Worm (Caenorhabditis elegans) whole organism, L4 larva: ENCODE measurements around the gene gstk-1.
A peak's percentile ranks its signal among the peaks of the same experiment; 100 is the strongest.

Experiments used
- F49E8.2 ChIP-seq: sonication (generic microtip); optimal IDR thresholded peaks from 2 replicates; lab custom pipeline; 2016; ENCODE audit warnings: missing compliant biosample characterization, mild to moderate bottlenecking, missing genetic modification characterization, borderline replicate concordance
- R02D3.7 ChIP-seq: fragments of 150-350 bp; sonication (generic microtip); optimal IDR thresholded peaks from 3 replicates; lab custom pipeline; 2014; ENCODE audit warnings: missing biosample characterization, missing genetic modification characterization
- Y105C5A.15 ChIP-seq: fragments of 200-800 bp; sonication (Bioruptor generic); IDR thresholded peaks from 2 replicates; pipeline ENCODE4 v1.3.6; 2022; ENCODE audit warnings: missing genetic modification characterization, missing compliant biosample characterization
- Y5F2A.4 ChIP-seq: fragments of 200-800 bp; sonication (Bioruptor generic); optimal IDR thresholded peaks from 2 replicates; lab custom pipeline; 2018; ENCODE audit warnings: mild to moderate bottlenecking, missing genetic modification characterization, missing compliant biosample characterization
- Y75B8A.6 ChIP-seq: fragments of 200-800 bp; sonication (Bioruptor generic); IDR thresholded peaks from 2 replicates; pipeline ENCODE4 v1.3.6; 2022; ENCODE audit warnings: missing genetic modification reagents, missing genetic modification characterization, missing compliant biosample characterization
- ZK337.2 ChIP-seq: fragments of 200-800 bp; sonication (Bioruptor generic); IDR thresholded peaks from 2 replicates; pipeline ENCODE4 v1.3.6; 2022; ENCODE audit warnings: missing genetic modification reagents, missing genetic modification characterization, missing compliant biosample characterization
- aha-1 ChIP-seq: fragments of 150-350 bp; peaks from one replicate; lab custom pipeline; 2014; ENCODE audit warnings: missing biosample characterization, missing genetic modification characterization
- ceh-20 ChIP-seq: fragments of 200-800 bp; sonication (Bioruptor generic); IDR thresholded peaks from 2 replicates; pipeline ENCODE4 v1.3.6; 2022; ENCODE audit warnings: missing genetic modification reagents, missing genetic modification characterization, missing compliant biosample characterization
- ceh-32 ChIP-seq: sonication (generic microtip); optimal IDR thresholded peaks from 2 replicates; lab custom pipeline; 2016; ENCODE audit warnings: mild to moderate bottlenecking, missing genetic modification characterization, missing compliant biosample characterization; ENCODE audit not compliant: poor library complexity
- ceh-82 ChIP-seq: sonication (generic microtip); optimal IDR thresholded peaks from 2 replicates; lab custom pipeline; 2017; ENCODE audit warnings: missing biosample characterization, missing genetic modification characterization
- ces-1 ChIP-seq: fragments of 150-350 bp; sonication (generic microtip); optimal IDR thresholded peaks from 4 replicates; lab custom pipeline; 2014; ENCODE audit warnings: missing biosample characterization, missing genetic modification reagents, missing genetic modification characterization
- daf-19 ChIP-seq: fragments of 200-800 bp; sonication (Bioruptor generic); conservative IDR thresholded peaks from 2 replicates; pipeline ENCODE4 v1.3.6; 2022; ENCODE audit warnings: missing genetic modification characterization, missing compliant biosample characterization
- daf-8 ChIP-seq: fragments of 200-800 bp; sonication (Bioruptor generic); IDR thresholded peaks from 2 replicates; pipeline ENCODE4 v1.3.6; 2022; ENCODE audit warnings: missing genetic modification characterization, missing compliant biosample characterization
- dmd-6 ChIP-seq: fragments of 200-800 bp; sonication (Bioruptor generic); IDR thresholded peaks from 2 replicates; pipeline ENCODE4 v1.3.6; 2022; ENCODE audit warnings: missing genetic modification reagents, missing genetic modification characterization, missing compliant biosample characterization
- dmd-8 ChIP-seq: fragments of 200-800 bp; sonication (Bioruptor generic); IDR thresholded peaks from 2 replicates; pipeline ENCODE4 v1.3.6; 2022; ENCODE audit warnings: missing genetic modification characterization, missing compliant biosample characterization
- dve-1 ChIP-seq: sonication (generic microtip); optimal IDR thresholded peaks from 2 replicates; lab custom pipeline; 2017; ENCODE audit warnings: antibody characterized with exemption, mild to moderate bottlenecking, missing genetic modification characterization, missing compliant biosample characterization; ENCODE audit not compliant: insufficient read depth
- egl-27 ChIP-seq: sonication (generic microtip); optimal IDR thresholded peaks from 3 replicates; lab custom pipeline; 2017; ENCODE audit warnings: missing biosample characterization, missing genetic modification reagents, missing genetic modification characterization
- fos-1 ChIP-seq: fragments of 150-350 bp; optimal IDR thresholded peaks from 2 replicates; lab custom pipeline; 2014; ENCODE audit warnings: missing biosample characterization, missing genetic modification characterization
- gei-8 ChIP-seq: fragments of 200-800 bp; sonication (Bioruptor generic); optimal IDR thresholded peaks from 2 replicates; lab custom pipeline; 2018; ENCODE audit warnings: mild to moderate bottlenecking, missing genetic modification characterization, missing compliant biosample characterization
- hlh-11 ChIP-seq: fragments of 200-800 bp; sonication (Bioruptor generic); optimal IDR thresholded peaks from 2 replicates; lab custom pipeline; 2018; ENCODE audit warnings: mild to moderate bottlenecking, missing genetic modification characterization, missing compliant biosample characterization
- hmg-1.1 ChIP-seq: fragments of 200-800 bp; sonication (Bioruptor generic); IDR thresholded peaks from 2 replicates; pipeline ENCODE4 v1.3.6; 2022; ENCODE audit warnings: missing genetic modification reagents, missing genetic modification characterization, missing compliant biosample characterization
- lin-1 ChIP-seq: fragments of 200-800 bp; sonication (Bioruptor generic); IDR thresholded peaks from 2 replicates; pipeline ENCODE4 v1.3.6; 2022; ENCODE audit warnings: missing genetic modification reagents, missing genetic modification characterization, missing compliant biosample characterization
- lin-13 ChIP-seq: fragments of 150-350 bp; optimal IDR thresholded peaks from 2 replicates; lab custom pipeline; 2014; ENCODE audit warnings: missing biosample characterization, missing genetic modification reagents, missing genetic modification characterization
- lir-3 ChIP-seq: sonication (generic microtip); optimal IDR thresholded peaks from 2 replicates; lab custom pipeline; 2016; ENCODE audit warnings: mild to moderate bottlenecking, missing genetic modification characterization, missing compliant biosample characterization
- lsy-2 ChIP-seq, 2 experiments: fragments of 150-350 bp in 1 of 2; sonication (generic microtip) in 1 of 2; optimal IDR thresholded peaks; 2 replicates each; lab custom pipeline; 2014 to 2017; ENCODE audit warnings: missing biosample characterization in 2 of 2, missing genetic modification characterization in 2 of 2
- madf-9 ChIP-seq: fragments of 200-800 bp; sonication (Bioruptor generic); conservative IDR thresholded peaks from 2 replicates; pipeline ENCODE4 v1.3.6; 2022; ENCODE audit warnings: missing genetic modification reagents, missing genetic modification characterization, missing compliant biosample characterization
- mdt-29 ChIP-seq: fragments of 200-800 bp; sonication (Bioruptor generic); IDR thresholded peaks from 2 replicates; pipeline ENCODE4 v1.3.6; 2022; ENCODE audit warnings: missing genetic modification reagents, missing genetic modification characterization, missing compliant biosample characterization
- mep-1 ChIP-seq: fragments of 150-350 bp; sonication (generic microtip); optimal IDR thresholded peaks from 3 replicates; lab custom pipeline; 2014; ENCODE audit warnings: missing biosample characterization, missing genetic modification characterization
- mes-2 ChIP-seq: sonication (generic microtip); optimal IDR thresholded peaks from 2 replicates; lab custom pipeline; 2016; ENCODE audit warnings: missing genotype, mild to moderate bottlenecking, missing genetic modification characterization, missing compliant biosample characterization; ENCODE audit not compliant: poor library complexity, severe bottlenecking
- mxl-3 ChIP-seq: fragments of 200-800 bp; sonication (Bioruptor generic); optimal IDR thresholded peaks from 2 replicates; lab custom pipeline; 2018; ENCODE audit warnings: mild to moderate bottlenecking, missing genetic modification characterization, missing compliant biosample characterization
- nhr-11 ChIP-seq: fragments of 150-350 bp; optimal IDR thresholded peaks from 2 replicates; lab custom pipeline; 2014; ENCODE audit warnings: missing biosample characterization, missing genetic modification characterization
- nhr-25 ChIP-seq: sonication (generic microtip); optimal IDR thresholded peaks from 2 replicates; lab custom pipeline; 2017; ENCODE audit warnings: missing genetic modification characterization, mild to moderate bottlenecking, missing compliant biosample characterization, antibody characterized with exemption, moderate library complexity, borderline replicate concordance; ENCODE audit not compliant: insufficient read depth
- nhr-28 ChIP-seq: fragments of 150-350 bp; optimal IDR thresholded peaks from 2 replicates; lab custom pipeline; 2014; ENCODE audit warnings: missing biosample characterization, missing genetic modification characterization
- nhr-42 ChIP-seq: fragments of 200-800 bp; sonication (Bioruptor generic); IDR thresholded peaks from 2 replicates; pipeline ENCODE4 v1.3.6; 2022; ENCODE audit warnings: missing genetic modification characterization, missing compliant biosample characterization
- nhr-48 ChIP-seq: sonication (generic microtip); optimal IDR thresholded peaks from 2 replicates; lab custom pipeline; 2016; ENCODE audit warnings: mild to moderate bottlenecking, missing genetic modification characterization, missing compliant biosample characterization
- nhr-76 ChIP-seq: fragments of 150-350 bp; optimal IDR thresholded peaks from 2 replicates; lab custom pipeline; 2014; ENCODE audit warnings: missing biosample characterization, missing genetic modification characterization
- nhr-77 ChIP-seq: fragments of 150-350 bp; optimal IDR thresholded peaks from 2 replicates; lab custom pipeline; 2014; ENCODE audit warnings: missing biosample characterization, missing genetic modification characterization
- pha-4 ChIP-seq, 2 experiments: fragments of 150-350 bp in 1 of 2; fragments of 200-800 bp in 1 of 2; sonication (Bioruptor generic) in 1 of 2; IDR thresholded peaks in 1 of 2; optimal IDR thresholded peaks in 1 of 2; 2 replicates each; pipeline versions ENCODE4 v1.3.6 to Lab custom; 2014 to 2022; ENCODE audit warnings: missing genetic modification characterization in 2 of 2, missing genetic modification reagents in 2 of 2, missing biosample characterization in 1 of 2, missing compliant biosample characterization in 1 of 2
- php-3 ChIP-seq: fragments of 200-800 bp; sonication (Bioruptor generic); IDR thresholded peaks from 2 replicates; pipeline ENCODE4 v1.3.6; 2022; ENCODE audit warnings: missing genetic modification reagents, missing genetic modification characterization, missing compliant biosample characterization
- pqm-1 ChIP-seq: sonication (generic microtip); optimal IDR thresholded peaks from 2 replicates; lab custom pipeline; 2017; ENCODE audit warnings: missing biosample characterization, missing genetic modification characterization
- saeg-2 ChIP-seq: fragments of 200-800 bp; sonication (Bioruptor generic); IDR thresholded peaks from 2 replicates; pipeline ENCODE4 v1.3.6; 2022; ENCODE audit warnings: missing genetic modification reagents, missing genetic modification characterization, missing compliant biosample characterization
- sdz-12 ChIP-seq: fragments of 200-800 bp; sonication (Bioruptor generic); optimal IDR thresholded peaks from 2 replicates; lab custom pipeline; 2018; ENCODE audit warnings: mild to moderate bottlenecking, missing genetic modification characterization, missing compliant biosample characterization
- spr-1 ChIP-seq: sonication (generic microtip); optimal IDR thresholded peaks from 2 replicates; lab custom pipeline; 2016; ENCODE audit warnings: mild to moderate bottlenecking, missing genetic modification characterization, missing compliant biosample characterization
- spr-3 ChIP-seq: fragments of 200-800 bp; sonication (Bioruptor generic); optimal IDR thresholded peaks from 2 replicates; lab custom pipeline; 2018; ENCODE audit warnings: mild to moderate bottlenecking, missing genetic modification characterization, missing compliant biosample characterization
- unc-130 ChIP-seq: sonication (generic microtip); optimal IDR thresholded peaks from 2 replicates; lab custom pipeline; 2016; ENCODE audit warnings: missing genetic modification reagents, missing genetic modification characterization, missing compliant biosample characterization
- unc-62 ChIP-seq, 3 experiments: fragments of 150-350 bp in 1 of 3; sonication (generic microtip); optimal IDR thresholded peaks in 2 of 3; peaks in 1 of 3; 1 replicate in 1 of 3; 2 replicates in 2 of 3; lab custom pipeline; 2014 to 2017; ENCODE audit warnings: missing biosample characterization in 3 of 3, missing genetic modification characterization in 3 of 3, missing genetic modification reagents in 3 of 3, missing genotype in 1 of 3
- zag-1 ChIP-seq: fragments of 150-350 bp; optimal IDR thresholded peaks from 2 replicates; lab custom pipeline; 2014; ENCODE audit warnings: missing biosample characterization, missing genetic modification characterization
- zfp-2 ChIP-seq: sonication (generic microtip); optimal IDR thresholded peaks from 2 replicates; lab custom pipeline; 2016; ENCODE audit warnings: mild to moderate bottlenecking, missing genetic modification characterization, missing compliant biosample characterization
- zfp-3 ChIP-seq: fragments of 200-800 bp; sonication (Bioruptor generic); conservative IDR thresholded peaks from 2 replicates; pipeline ENCODE4 v1.3.6; 2022; ENCODE audit warnings: missing genetic modification reagents, missing genetic modification characterization, missing compliant biosample characterization
- zip-2 ChIP-seq: fragments of 150-350 bp; optimal IDR thresholded peaks from 2 replicates; lab custom pipeline; 2014; ENCODE audit warnings: missing biosample characterization, missing genetic modification characterization
- ztf-11 ChIP-seq: fragments of 150-350 bp; optimal IDR thresholded peaks from 2 replicates; lab custom pipeline; 2014; ENCODE audit warnings: missing biosample characterization, missing genetic modification characterization

gstk-1 gene

ce11 chrII:9621913-9622348 is 34.6 kb upstream of the gstk-1 start (continued):
- TF ChIP-seq madf-9 (no peak), nhr-25 (tag; lab: Kevin White, UChicago) (no peak), mep-1 (tag; lab: Kevin White, UChicago) (peak; percentile 39), zip-2 (tag; lab: Kevin White, UChicago) (no peak), lir-3 (tag; lab: Kevin White, UChicago) (no peak), hmg-1.1 (GFP tag; lab: Robert Waterston, UW) (no peak), ceh-32 (tag; lab: Kevin White, UChicago) (no peak), egl-27 (tag; lab: Kevin White, UChicago) (no peak), R02D3.7 (tag; lab: Kevin White, UChicago) (no peak), mes-2 (peak; percentile 12), gei-8 (GFP tag; lab: Kevin White, UChicago) (no peak), fos-1 (tag; lab: Kevin White, UChicago) (no peak), nhr-28 (tag; lab: Kevin White, UChicago) (peak; percentile 61), unc-62 (GFP tag; optimal IDR thresholded peaks at IDR 0.05 in 1 of 2; lab: Kevin White, UChicago) (peak in 1 of 2 experiments; percentile 61), unc-62 (tag; optimal IDR thresholded peaks at IDR 0.05; lab: Kevin White, UChicago) (no peak), ceh-82 (no peak), nhr-77 (tag; lab: Kevin White, UChicago) (no peak), ztf-11 (no peak), ceh-20 (GFP tag; lab: Robert Waterston, UW) (no peak), aha-1 (no peak), daf-8 (GFP tag; lab: Robert Waterston, UW) (no peak), Y5F2A.4 (GFP tag; lab: Kevin White, UChicago) (no peak), zfp-2 (tag; lab: Kevin White, UChicago) (no peak), dmd-8 (GFP tag; lab: Robert Waterston, UW) (no peak), php-3 (no peak), pha-4 (GFP tag; IDR thresholded peaks at IDR 0.05; lab: Robert Waterston, UW) (peak; percentile 17; the same call in 1 of the 2 replicates), pha-4 (tag; optimal IDR thresholded peaks at IDR 0.05; lab: Kevin White, UChicago) (peak; percentile 59), spr-3 (GFP tag; lab: Kevin White, UChicago) (no peak), lsy-2 (tag; optimal IDR thresholded peaks at IDR 0.05; lab: Kevin White, UChicago) (no peak), lin-1 (GFP tag; lab: Robert Waterston, UW) (peak; percentile 28; the same call in 1 of the 2 replicates), ZK337.2 (no peak), zfp-3 (GFP tag; lab: Robert Waterston, UW) (no peak), Y105C5A.15 (GFP tag; lab: Robert Waterston, UW) (no peak), saeg-2 (no peak), spr-1 (no peak), dmd-6 (GFP tag; lab: Robert Waterston, UW) (peak; percentile 76), nhr-42 (GFP tag; lab: Robert Waterston, UW) (no peak), unc-130 (no peak), sdz-12 (GFP tag; lab: Kevin White, UChicago) (no peak), Y75B8A.6 (no peak), zag-1 (tag; lab: Kevin White, UChicago) (no peak), nhr-76 (tag; lab: Kevin White, UChicago) (no peak), hlh-11 (tag; lab: Kevin White, UChicago) (peak; percentile 73), F49E8.2 (tag; lab: Kevin White, UChicago) (no peak), ces-1 (GFP tag; lab: Kevin White, UChicago) (no peak), nhr-11 (tag; lab: Kevin White, UChicago) (peak; percentile 22), dve-1 (tag; lab: Kevin White, UChicago) (peak; percentile 63), pqm-1 (tag; lab: Kevin White, UChicago) (no peak), daf-19 (no peak), mdt-29 (GFP tag; lab: Robert Waterston, UW) (no peak), nhr-48 (tag; lab: Kevin White, UChicago) (no peak), lin-13 (GFP tag; lab: Kevin White, UChicago) (no peak), mxl-3 (GFP tag; lab: Kevin White, UChicago) (no peak)
